Worm (Caenorhabditis elegans): ENCODE results near the gene col-38.

DNA sequence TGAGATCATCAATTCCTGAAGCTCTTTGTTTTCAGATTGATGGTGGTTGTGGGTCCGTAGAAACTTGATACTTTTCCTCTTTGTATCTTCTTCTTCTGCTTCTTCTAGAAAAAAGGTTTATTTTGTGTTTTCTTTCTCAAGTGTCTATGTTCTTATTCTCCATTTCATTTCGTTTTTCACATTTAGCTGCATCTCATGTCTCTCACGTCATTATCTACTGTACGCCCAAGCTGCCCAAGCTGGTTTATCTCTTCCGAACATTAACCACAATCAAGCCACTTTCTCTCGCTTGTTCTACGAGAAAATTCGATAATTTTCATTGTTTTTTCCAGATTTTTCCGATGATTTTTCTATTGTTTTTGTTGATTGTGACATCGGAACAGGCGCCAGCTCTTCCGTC lies 30.3 kb upstream of the col-38 start, which contains the start of gene F28C6.5:
- TF ChIP-seq snpc-4 (tag; optimal IDR thresholded peaks at IDR 0.05): no peak
- no peak for TF ChIP-seq unc-62 (GFP tag; optimal IDR thresholded peaks at IDR 0.05)
- no peak for TF ChIP-seq elt-1 (tag; optimal IDR thresholded peaks at IDR 0.05; ENCODE audit: borderline replicate concordance, insufficient read depth)
- TF ChIP-seq ces-1 (GFP tag; optimal IDR thresholded peaks at IDR 0.05): no peak
- TF ChIP-seq elt-3 (tag; optimal IDR thresholded peaks at IDR 0.05): no peak
- TF ChIP-seq bed-3 (GFP tag; optimal IDR thresholded peaks at IDR 0.05): no peak
- TF ChIP-seq nhr-237 (tag; optimal IDR thresholded peaks at IDR 0.05): no peak
- no peak for TF ChIP-seq nhr-76 (tag; optimal IDR thresholded peaks at IDR 0.05)
- no peak for TF ChIP-seq mls-2 (tag; optimal IDR thresholded peaks at IDR 0.05)
- no peak for TF ChIP-seq sptf-1 (tag; optimal IDR thresholded peaks at IDR 0.05)
- no peak for TF ChIP-seq pha-4 (tag; optimal IDR thresholded peaks at IDR 0.05)

Data from whole organism, mixed stage, embryonic.